Worm (Caenorhabditis elegans) whole organism, L2 larva: ENCODE measurements around the gene tmed-1.

Experiments
- C34F6.9 ChIP-seq: fragments of 150-350 bp; optimal IDR thresholded peaks from 2 replicates; lab custom pipeline; 2014; ENCODE audit warnings: missing biosample characterization, missing genetic modification characterization
- F13H6.1 ChIP-seq: sonication (generic microtip); optimal IDR thresholded peaks from 2 replicates; lab custom pipeline; 2016; ENCODE audit warnings: missing genetic modification characterization, missing compliant biosample characterization
- R02D3.7 ChIP-seq: fragments of 150-350 bp; optimal IDR thresholded peaks from 2 replicates; lab custom pipeline; 2014; ENCODE audit warnings: missing biosample characterization, missing genetic modification characterization
- Y55F3AM.14 ChIP-seq: fragments of 200-800 bp; sonication (Bioruptor generic); optimal IDR thresholded peaks from 2 replicates; lab custom pipeline; 2018; ENCODE audit warnings: mild to moderate bottlenecking, missing genetic modification characterization, missing compliant biosample characterization
- ZK546.5 ChIP-seq: sonication (generic microtip); optimal IDR thresholded peaks from 2 replicates; lab custom pipeline; 2017; ENCODE audit warnings: missing biosample characterization, missing genetic modification characterization
- alr-1 ChIP-seq: fragments of 150-350 bp; optimal IDR thresholded peaks from 2 replicates; lab custom pipeline; 2014; ENCODE audit warnings: missing biosample characterization, missing genetic modification characterization
- aly-2 ChIP-seq: fragments of 150-350 bp; optimal IDR thresholded peaks from 2 replicates; lab custom pipeline; 2014; ENCODE audit warnings: missing biosample characterization, missing genetic modification characterization
- ceh-16 ChIP-seq: fragments of 150-350 bp; optimal IDR thresholded peaks from 2 replicates; lab custom pipeline; 2014; ENCODE audit warnings: missing biosample characterization, missing genetic modification characterization
- ceh-82 ChIP-seq: fragments of 150-350 bp; optimal IDR thresholded peaks from 2 replicates; lab custom pipeline; 2014; ENCODE audit warnings: missing biosample characterization, missing genetic modification characterization
- crh-2 ChIP-seq: sonication (generic microtip); optimal IDR thresholded peaks from 2 replicates; lab custom pipeline; 2017; ENCODE audit warnings: missing biosample characterization, missing genetic modification characterization
- egl-27 ChIP-seq: sonication (generic microtip); optimal IDR thresholded peaks from 3 replicates; lab custom pipeline; 2017; ENCODE audit warnings: missing biosample characterization, missing genetic modification reagents, missing genetic modification characterization
- elt-1 ChIP-seq: fragments of 150-350 bp; optimal IDR thresholded peaks from 2 replicates; lab custom pipeline; 2014; ENCODE audit warnings: missing biosample characterization, missing genetic modification characterization
- elt-3 ChIP-seq: sonication (generic microtip); optimal IDR thresholded peaks from 2 replicates; lab custom pipeline; 2017; ENCODE audit warnings: missing biosample characterization, missing genetic modification characterization
- fos-1 ChIP-seq: fragments of 150-350 bp; optimal IDR thresholded peaks from 2 replicates; lab custom pipeline; 2014; ENCODE audit warnings: missing biosample characterization, missing genetic modification characterization
- gmeb-1 ChIP-seq: fragments of 150-350 bp; optimal IDR thresholded peaks from 2 replicates; lab custom pipeline; 2014; ENCODE audit warnings: missing biosample characterization, missing genetic modification characterization
- lin-13 ChIP-seq: fragments of 150-350 bp; optimal IDR thresholded peaks from 2 replicates; lab custom pipeline; 2014; ENCODE audit warnings: missing biosample characterization, missing genetic modification reagents, missing genetic modification characterization
- lin-39 ChIP-seq: fragments of 150-350 bp; optimal IDR thresholded peaks from 2 replicates; lab custom pipeline; 2014; ENCODE audit warnings: missing biosample characterization, missing genetic modification reagents, missing genetic modification characterization
- lsy-2 ChIP-seq, 2 experiments: fragments of 150-350 bp in 1 of 2; sonication (generic microtip) in 1 of 2; optimal IDR thresholded peaks; 2 replicates each; lab custom pipeline; 2014 to 2017; ENCODE audit warnings: missing biosample characterization in 2 of 2, missing genetic modification characterization in 2 of 2
- mab-5 ChIP-seq: fragments of 150-350 bp; optimal IDR thresholded peaks from 2 replicates; lab custom pipeline; 2014; ENCODE audit warnings: missing biosample characterization, missing genetic modification characterization
- mdl-1 ChIP-seq, 2 experiments: fragments of 150-350 bp in 1 of 2; sonication (generic microtip) in 1 of 2; optimal IDR thresholded peaks; 2 replicates each; lab custom pipeline; 2017; ENCODE audit warnings: missing biosample characterization in 2 of 2, missing genetic modification characterization in 2 of 2
- nhr-10 ChIP-seq: sonication (generic microtip); optimal IDR thresholded peaks from 2 replicates; lab custom pipeline; 2017; ENCODE audit warnings: missing biosample characterization, missing genetic modification characterization
- nhr-11 ChIP-seq: fragments of 150-350 bp; optimal IDR thresholded peaks from 2 replicates; lab custom pipeline; 2014; ENCODE audit warnings: missing biosample characterization, missing genetic modification characterization
- nhr-12 ChIP-seq: fragments of 150-350 bp; optimal IDR thresholded peaks from 2 replicates; lab custom pipeline; 2014; ENCODE audit warnings: missing biosample characterization, missing genetic modification characterization
- nhr-129 ChIP-seq: fragments of 150-350 bp; optimal IDR thresholded peaks from 2 replicates; lab custom pipeline; 2014; ENCODE audit warnings: missing biosample characterization, missing genetic modification characterization
- nhr-237 ChIP-seq: fragments of 150-350 bp; optimal IDR thresholded peaks from 2 replicates; lab custom pipeline; 2014; ENCODE audit warnings: missing biosample characterization, missing genetic modification characterization
- nhr-25 ChIP-seq: fragments of 150-350 bp; sonication (generic microtip); optimal IDR thresholded peaks from 3 replicates; lab custom pipeline; 2014; ENCODE audit warnings: missing biosample characterization, missing genetic modification characterization
- nhr-6 ChIP-seq: fragments of 150-350 bp; optimal IDR thresholded peaks from 2 replicates; lab custom pipeline; 2014; ENCODE audit warnings: missing biosample characterization, missing genetic modification characterization
- nhr-77 ChIP-seq: fragments of 150-350 bp; optimal IDR thresholded peaks from 2 replicates; lab custom pipeline; 2014; ENCODE audit warnings: missing biosample characterization, missing genetic modification characterization
- sem-4 ChIP-seq: fragments of 150-350 bp; optimal IDR thresholded peaks from 2 replicates; lab custom pipeline; 2014; ENCODE audit warnings: missing biosample characterization, missing genetic modification reagents, missing genetic modification characterization
- skn-1 ChIP-seq: sonication (generic microtip); optimal IDR thresholded peaks from 2 replicates; lab custom pipeline; 2017; ENCODE audit warnings: missing biosample characterization, missing genetic modification characterization
- sma-9 ChIP-seq, 2 experiments: fragments of 150-350 bp in 1 of 2; sonication (generic microtip) in 1 of 2; optimal IDR thresholded peaks; 2 replicates each; lab custom pipeline; 2014 to 2016; ENCODE audit warnings: missing genetic modification characterization in 2 of 2, mild to moderate bottlenecking in 1 of 2, missing biosample characterization in 1 of 2, missing compliant biosample characterization in 1 of 2, missing genetic modification reagents in 1 of 2, moderate library complexity in 1 of 2
- snpc-4 ChIP-seq: fragments of 150-350 bp; optimal IDR thresholded peaks from 2 replicates; lab custom pipeline; 2014; ENCODE audit warnings: missing biosample characterization, missing genetic modification characterization
- unc-55 ChIP-seq: fragments of 150-350 bp; sonication (generic microtip); optimal IDR thresholded peaks from 3 replicates; lab custom pipeline; 2014; ENCODE audit warnings: missing biosample characterization, missing genetic modification reagents, missing genetic modification characterization
- unc-62 ChIP-seq: fragments of 150-350 bp; optimal IDR thresholded peaks from 2 replicates; lab custom pipeline; 2014; ENCODE audit warnings: missing biosample characterization, missing genetic modification reagents, missing genetic modification characterization
- ztf-1 ChIP-seq: fragments of 200-800 bp; sonication (Bioruptor generic); conservative IDR thresholded peaks from 2 replicates; pipeline ENCODE4 v1.3.6; 2022; ENCODE audit warnings: missing genetic modification characterization, missing compliant biosample characterization
- ztf-11 ChIP-seq: sonication (generic microtip); optimal IDR thresholded peaks from 2 replicates; lab custom pipeline; 2017; ENCODE audit warnings: missing biosample characterization, missing genetic modification characterization
- ztf-4 ChIP-seq: fragments of 150-350 bp; optimal IDR thresholded peaks from 2 replicates; lab custom pipeline; 2014; ENCODE audit warnings: missing biosample characterization, missing genetic modification characterization

The tmed-1 gene

ce11 chrIV:12121076-12121475 is 43.1 kb upstream of the tmed-1 start, which contains the start of the genes ddb-1 and M18.6:
Gene ddb-1, minus strand, starts transcription at chrIV:12121165.
Gene M18.6, plus strand, starts transcription at chrIV:12121310.
- no peak for TF ChIP-seq alr-1 (tag; lab: Kevin White, UChicago)
- peak; percentile 71 for TF ChIP-seq C34F6.9 (tag; lab: Kevin White, UChicago)
- peak; percentile 68 for TF ChIP-seq unc-55 (GFP tag; lab: Kevin White, UChicago)
- TF ChIP-seq nhr-129 (tag; lab: Kevin White, UChicago): peak; percentile 76
- peak in 1 of 2 experiments; percentile 55 for TF ChIP-seq lsy-2 (tag; optimal IDR thresholded peaks at IDR 0.05; lab: Kevin White, UChicago)

DNA sequence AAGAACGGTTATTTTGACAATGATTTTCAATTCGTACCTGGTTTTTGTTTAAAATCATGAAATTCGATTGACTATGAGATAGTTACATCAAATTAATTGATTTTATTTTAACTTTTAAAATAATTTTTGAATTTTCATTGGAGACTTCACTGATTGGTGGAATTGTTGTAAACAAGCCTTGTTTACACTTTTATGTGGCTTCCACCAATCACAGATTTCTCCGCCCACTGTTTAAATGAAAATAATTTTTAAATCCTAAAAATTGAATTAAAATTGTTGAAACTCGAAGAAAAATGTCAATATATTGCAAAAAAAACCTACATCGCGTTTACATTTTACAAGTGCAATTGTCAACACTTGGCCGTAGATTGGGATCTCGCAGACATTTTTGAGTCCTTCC is 42.6 kb upstream of the tmed-1 start:
- no peak for TF ChIP-seq R02D3.7
- TF ChIP-seq nhr-10: no peak
- no peak for TF ChIP-seq elt-1 (tag; lab: Kevin White, UChicago)
- no peak for TF ChIP-seq ztf-11 (tag; lab: Kevin White, UChicago)
- no peak for TF ChIP-seq Y55F3AM.14
- no peak for TF ChIP-seq aly-2 (tag; lab: Kevin White, UChicago)
- no peak for TF ChIP-seq snpc-4 (tag; lab: Kevin White, UChicago)

DNA sequence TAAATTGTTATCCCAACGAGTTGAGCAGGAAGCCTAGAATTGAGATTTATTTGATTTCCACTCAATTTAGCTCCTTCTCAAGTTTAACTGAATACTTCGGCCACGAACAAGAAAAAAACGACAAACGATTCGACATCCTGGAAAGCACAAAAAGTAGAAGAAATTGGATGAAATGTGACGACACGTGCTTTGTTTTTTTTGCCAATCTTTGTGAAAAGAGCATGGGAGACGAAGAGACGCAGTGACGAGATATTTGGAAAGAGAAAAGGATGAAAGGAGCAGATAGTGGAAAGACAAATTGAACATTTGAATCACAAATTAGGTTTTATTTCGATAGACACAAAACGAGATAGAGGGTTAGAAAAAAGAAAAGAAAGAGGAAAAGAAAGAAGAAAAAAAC is 36.5 kb upstream of the tmed-1 start:
- TF ChIP-seq ceh-82 (tag; lab: Kevin White, UChicago) (no peak), snpc-4 (tag; lab: Kevin White, UChicago) (no peak), egl-27 (no peak), unc-62 (GFP tag; lab: Kevin White, UChicago) (no peak), alr-1 (tag; lab: Kevin White, UChicago) (no peak), mab-5 (no peak), sem-4 (peak; percentile 60), nhr-237 (no peak), mdl-1 (tag; optimal IDR thresholded peaks at IDR 0.05; lab: Kevin White, UChicago) (peak in 1 of 2 experiments; percentile 23), nhr-12 (no peak), ZK546.5 (tag; lab: Kevin White, UChicago) (no peak), lsy-2 (tag; optimal IDR thresholded peaks at IDR 0.05; lab: Kevin White, UChicago) (peak in 1 of 2 experiments; percentile 14), F13H6.1 (tag; lab: Kevin White, UChicago) (no peak), ztf-11 (tag; lab: Kevin White, UChicago) (no peak), lin-39 (tag; lab: Kevin White, UChicago) (no peak), crh-2 (tag; lab: Kevin White, UChicago) (no peak), fos-1 (tag; lab: Kevin White, UChicago) (no peak), nhr-129 (tag; lab: Kevin White, UChicago) (peak; percentile 82), lin-13 (GFP tag; lab: Kevin White, UChicago) (no peak), gmeb-1 (no peak), skn-1 (no peak), C34F6.9 (tag; lab: Kevin White, UChicago) (peak; percentile 39)

DNA sequence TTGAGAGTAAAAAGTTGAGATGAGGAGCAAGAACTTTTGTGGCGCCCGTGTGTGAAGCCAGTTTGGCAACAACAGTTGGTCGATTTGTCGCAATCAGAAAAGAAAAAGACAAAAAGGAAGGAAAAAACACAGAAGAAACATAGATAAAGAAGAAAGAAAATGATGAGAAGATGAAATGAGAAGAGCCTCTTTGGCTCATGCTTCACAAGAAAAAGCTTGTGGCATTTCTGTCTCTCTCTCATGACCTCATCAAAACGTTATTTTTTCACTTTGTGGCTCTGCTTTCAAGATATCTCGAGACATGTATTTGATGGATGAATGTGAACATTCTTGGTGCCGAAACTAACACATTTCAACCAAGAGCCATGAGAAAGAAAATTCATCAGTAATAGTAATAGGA is 35.1 kb upstream of the tmed-1 start:
- TF ChIP-seq nhr-129 (tag; lab: Kevin White, UChicago): peak; percentile 94
- no peak for TF ChIP-seq elt-3 (tag; lab: Kevin White, UChicago)
- TF ChIP-seq ztf-1 (GFP tag; lab: Robert Waterston, UW): no peak
- peak in 1 of 2 experiments; percentile 23 for TF ChIP-seq lsy-2 (tag; optimal IDR thresholded peaks at IDR 0.05; lab: Kevin White, UChicago)
- TF ChIP-seq F13H6.1 (tag; lab: Kevin White, UChicago): peak; percentile 63
- TF ChIP-seq C34F6.9 (tag; lab: Kevin White, UChicago): peak; percentile 35

ce11 chrIV:12111477-12111876 is 33.5 kb upstream of the tmed-1 start, which contains the start of gene dlc-2:
Gene dlc-2, minus strand, starts transcription at chrIV:12111577.
- TF ChIP-seq egl-27 (no peak), fos-1 (tag; lab: Kevin White, UChicago) (no peak), nhr-77 (no peak), nhr-12 (no peak), aly-2 (tag; lab: Kevin White, UChicago) (no peak), nhr-129 (tag; lab: Kevin White, UChicago) (no peak), nhr-10 (no peak), nhr-25 (tag; lab: Kevin White, UChicago) (no peak), ztf-1 (GFP tag; lab: Robert Waterston, UW) (no peak), sem-4 (no peak)

DNA sequence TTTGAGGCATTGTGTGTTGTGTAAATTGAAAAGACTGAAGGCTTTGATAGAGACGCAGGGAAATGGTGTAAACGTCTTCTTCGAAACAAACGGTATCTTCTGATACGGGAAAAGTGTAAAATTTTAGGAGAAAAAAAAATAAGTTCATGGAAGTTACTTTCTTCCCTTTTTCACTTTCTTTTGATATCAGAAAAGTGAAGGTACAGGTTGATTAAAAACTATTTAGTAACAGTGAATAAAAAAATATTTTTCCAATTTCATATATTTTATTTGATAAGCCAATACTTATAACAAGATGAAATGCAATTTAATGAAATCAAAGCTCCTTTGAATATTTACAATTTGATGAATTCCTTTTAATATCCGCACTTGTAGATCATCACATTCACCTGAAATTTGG is 32.4 kb upstream of the tmed-1 start, which contains the start of gene col-129:
col-129 (minus strand) TSS at position 101 of the 400 bp plus-strand sequence.
- TF ChIP-seq egl-27 (no peak), elt-1 (tag; lab: Kevin White, UChicago) (no peak), F13H6.1 (tag; lab: Kevin White, UChicago) (no peak), nhr-6 (tag; lab: Kevin White, UChicago) (no peak), ceh-16 (tag; lab: Kevin White, UChicago) (no peak), ztf-4 (tag; lab: Kevin White, UChicago) (no peak), nhr-11 (tag; lab: Kevin White, UChicago) (no peak), sma-9 (GFP tag; optimal IDR thresholded peaks at IDR 0.05; lab: Kevin White, UChicago) (no peak), sma-9 (tag; optimal IDR thresholded peaks at IDR 0.05; lab: Kevin White, UChicago) (no peak), lsy-2 (tag; optimal IDR thresholded peaks at IDR 0.05; lab: Kevin White, UChicago) (no peak)
